1 fruit fly cellular context compared by ENCODE assay signal in genomic region chrX:3297444-3298300, dm6.
A peak's percentile ranks its signal among the peaks of the same experiment; 100 is the strongest.
TF ChIP-seq lines count a peak whose summit lies in the region.

No protein-coding gene starts in this region.

TF ChIP-seq in whole organism, embryonic, 481 proteins besides CTCF, POLR2A, EP300 and RAD21 (continued from another document and continues in another):
- TF ChIP-seq phol (tag; optimal IDR thresholded peaks at IDR 0.05; lab: Kevin White, UChicago): no peak
- TF ChIP-seq CG14965 (GFP tag; optimal IDR thresholded peaks at IDR 0.05; lab: Kevin White, UChicago; ENCODE audit: borderline replicate concordance): no peak
- no peak for TF ChIP-seq CG1647 (GFP tag; optimal IDR thresholded peaks at IDR 0.05; lab: Kevin White, UChicago)
- TF ChIP-seq HLH3B (GFP tag; IDR thresholded peaks at IDR 0.05; lab: Robert Waterston, UW): no peak
- peak in 1 of 2 experiments; percentile 8 for TF ChIP-seq Hr51 (GFP tag; optimal IDR thresholded peaks at IDR 0.05; lab: Kevin White, UChicago)
- no peak for TF ChIP-seq CG18476 (GFP tag; optimal IDR thresholded peaks at IDR 0.05; lab: Kevin White, UChicago)
- no peak for TF ChIP-seq en (GFP tag; optimal IDR thresholded peaks at IDR 0.05; lab: Kevin White, UChicago)
- TF ChIP-seq row (GFP tag; IDR thresholded peaks at IDR 0.05; lab: Robert Waterston, UW): peak; percentile 36
- TF ChIP-seq fru (optimal IDR thresholded peaks at IDR 0.05; lab: Kevin White, UChicago): no peak
- TF ChIP-seq ttk (GFP tag; IDR thresholded peaks at IDR 0.05; lab: Robert Waterston, UW): no peak
- no peak for TF ChIP-seq vvl (GFP tag; IDR thresholded peaks at IDR 0.05; lab: Robert Waterston, UW)
- TF ChIP-seq Ets65A (GFP tag; lab: Kevin White, UChicago): peak; percentile 64
- peak; percentile 37; the same call in 1 of the 2 replicates for TF ChIP-seq Ada2b (GFP tag; IDR thresholded peaks at IDR 0.05; lab: Robert Waterston, UW)
- peak; percentile 16 for TF ChIP-seq Blimp-1 (GFP tag; optimal IDR thresholded peaks at IDR 0.05; lab: Kevin White, UChicago)
- TF ChIP-seq hkb (optimal IDR thresholded peaks at IDR 0.05; lab: Kevin White, UChicago): no peak
- no peak for TF ChIP-seq hkb (GFP tag; IDR thresholded peaks at IDR 0.05; lab: Robert Waterston, UW)
- TF ChIP-seq CG4707 (GFP tag; optimal IDR thresholded peaks at IDR 0.05; lab: Kevin White, UChicago): no peak
- TF ChIP-seq CG18764 (GFP tag; optimal IDR thresholded peaks at IDR 0.05; lab: Kevin White, UChicago): no peak
- TF ChIP-seq PHDP (tag; optimal IDR thresholded peaks at IDR 0.05; lab: Kevin White, UChicago): no peak
- TF ChIP-seq ato (GFP tag; IDR thresholded peaks at IDR 0.05; lab: Robert Waterston, UW; ENCODE audit: partially characterized antibody): no peak
- peak; percentile 5 for TF ChIP-seq CG30403 (GFP tag; optimal IDR thresholded peaks at IDR 0.05; lab: Kevin White, UChicago)
- no peak for TF ChIP-seq CG7839 (tag; optimal IDR thresholded peaks at IDR 0.05; lab: Kevin White, UChicago)
- no peak for TF ChIP-seq Asciz (GFP tag; optimal IDR thresholded peaks at IDR 0.05; lab: Kevin White, UChicago)
- TF ChIP-seq CG12391 (tag; optimal IDR thresholded peaks at IDR 0.05; lab: Kevin White, UChicago): no peak
- no peak for TF ChIP-seq CG10209 (GFP tag; optimal IDR thresholded peaks at IDR 0.05; lab: Kevin White, UChicago)
- TF ChIP-seq MBD-R2 (GFP tag; IDR thresholded peaks at IDR 0.05; lab: Robert Waterston, UW): no peak
- peak; percentile 63 for TF ChIP-seq CG11696 (GFP tag; IDR thresholded peaks at IDR 0.05; lab: Robert Waterston, UW)
- no peak for TF ChIP-seq vfl (GFP tag; optimal IDR thresholded peaks at IDR 0.05; lab: Kevin White, UChicago)
- TF ChIP-seq CG4360 (GFP tag; IDR thresholded peaks at IDR 0.05; lab: Robert Waterston, UW): no peak
- TF ChIP-seq CG2875 (GFP tag; optimal IDR thresholded peaks at IDR 0.05; lab: Kevin White, UChicago): no peak
- no peak for TF ChIP-seq CG4730 (GFP tag; IDR thresholded peaks at IDR 0.05; lab: Robert Waterston, UW)
- TF ChIP-seq usp (GFP tag; optimal IDR thresholded peaks at IDR 0.05; lab: Kevin White, UChicago): no peak
- no peak for TF ChIP-seq CG16863 (GFP tag; optimal IDR thresholded peaks at IDR 0.05; lab: Kevin White, UChicago)
- no peak for TF ChIP-seq trh (GFP tag; optimal IDR thresholded peaks at IDR 0.05; lab: Kevin White, UChicago)
- peak in 1 of 2 experiments; percentile 27 for TF ChIP-seq dpn (GFP tag; optimal IDR thresholded peaks at IDR 0.05; lab: Kevin White, UChicago)
- TF ChIP-seq tio (GFP tag; optimal IDR thresholded peaks at IDR 0.05; lab: Kevin White, UChicago): peak; percentile 27
- TF ChIP-seq Six4 (GFP tag; optimal IDR thresholded peaks at IDR 0.05; lab: Kevin White, UChicago): no peak
- no peak for TF ChIP-seq Nf-YA (GFP tag; IDR thresholded peaks at IDR 0.05; lab: Robert Waterston, UW)
- no peak for TF ChIP-seq slp2 (GFP tag; optimal IDR thresholded peaks at IDR 0.05; lab: Kevin White, UChicago)
- no peak for TF ChIP-seq CG4282 (GFP tag; optimal IDR thresholded peaks at IDR 0.05; lab: Kevin White, UChicago)
- TF ChIP-seq CG16815 (GFP tag; optimal IDR thresholded peaks at IDR 0.05; lab: Kevin White, UChicago): no peak
- no peak for TF ChIP-seq Fer1 (GFP tag; optimal IDR thresholded peaks at IDR 0.05; lab: Kevin White, UChicago)
- TF ChIP-seq CoRest (tag; optimal IDR thresholded peaks at IDR 0.05; lab: Kevin White, UChicago): peak; percentile 7
- TF ChIP-seq hbn (GFP tag; IDR thresholded peaks at IDR 0.05; lab: Robert Waterston, UW; ENCODE audit: partially characterized antibody): no peak
- no peak for TF ChIP-seq Side (GFP tag; optimal IDR thresholded peaks at IDR 0.05; lab: Kevin White, UChicago)
- TF ChIP-seq HHEX (GFP tag; optimal IDR thresholded peaks at IDR 0.05; lab: Kevin White, UChicago): no peak
- peak; percentile 34 for TF ChIP-seq CG11504 (tag; optimal IDR thresholded peaks at IDR 0.05; lab: Kevin White, UChicago)
- TF ChIP-seq slou (GFP tag; optimal IDR thresholded peaks at IDR 0.05; lab: Kevin White, UChicago): no peak
- no peak for TF ChIP-seq CG11247 (GFP tag; IDR thresholded peaks at IDR 0.05; lab: Robert Waterston, UW)
- no peak for TF ChIP-seq ham (GFP tag; IDR thresholded peaks at IDR 0.05; lab: Robert Waterston, UW)
- TF ChIP-seq exex (tag; optimal IDR thresholded peaks at IDR 0.05; lab: Kevin White, UChicago): peak; percentile 80
- no peak for TF ChIP-seq ab (GFP tag; optimal IDR thresholded peaks at IDR 0.05; lab: Kevin White, UChicago)
- peak; percentile 14 to 35 for TF ChIP-seq Trl (optimal IDR thresholded peaks at IDR 0.05; lab: Kevin White, UChicago)
- no peak for TF ChIP-seq Trl (GFP tag; optimal IDR thresholded peaks at IDR 0.05; lab: Kevin White, UChicago)
- TF ChIP-seq HmgZ (tag; optimal IDR thresholded peaks at IDR 0.05; lab: Kevin White, UChicago): no peak
- TF ChIP-seq Doc3 (GFP tag; IDR thresholded peaks at IDR 0.05; lab: Robert Waterston, UW; ENCODE audit: partially characterized antibody): no peak
- no peak for TF ChIP-seq Dfd (GFP tag; optimal IDR thresholded peaks at IDR 0.05; lab: Kevin White, UChicago)
- TF ChIP-seq CG17829 (tag; optimal IDR thresholded peaks at IDR 0.05; lab: Kevin White, UChicago): no peak
- TF ChIP-seq grn (GFP tag; optimal IDR thresholded peaks at IDR 0.05; lab: Kevin White, UChicago): peak; percentile 54
- no peak for TF ChIP-seq CG12744 (GFP tag; optimal IDR thresholded peaks at IDR 0.05; lab: Kevin White, UChicago)
- no peak for TF ChIP-seq dm (GFP tag; optimal IDR thresholded peaks at IDR 0.05; lab: Kevin White, UChicago)
- no peak for TF ChIP-seq tap (tag; optimal IDR thresholded peaks at IDR 0.05; lab: Kevin White, UChicago)
- TF ChIP-seq pan (optimal IDR thresholded peaks at IDR 0.05; lab: Kevin White, UChicago): no peak
- TF ChIP-seq pan (GFP tag; optimal IDR thresholded peaks at IDR 0.05 in 1 of 2, IDR thresholded peaks at IDR 0.05 in 1 of 2): peak in 1 of 2 experiments; percentile 20
- TF ChIP-seq Hr78 (GFP tag; optimal IDR thresholded peaks at IDR 0.05; lab: Kevin White, UChicago): peak in 1 of 2 experiments; percentile 83
- no peak for TF ChIP-seq Max (GFP tag; optimal IDR thresholded peaks at IDR 0.05; lab: Kevin White, UChicago)
- TF ChIP-seq CG8290 (GFP tag; optimal IDR thresholded peaks at IDR 0.05; lab: Kevin White, UChicago): no peak
- TF ChIP-seq CG8290 (tag; optimal IDR thresholded peaks at IDR 0.05; lab: Kevin White, UChicago): no peak
- TF ChIP-seq inv (GFP tag; IDR thresholded peaks at IDR 0.05; lab: Robert Waterston, UW; ENCODE audit: partially characterized antibody): no peak
- no peak for TF ChIP-seq CG9876 (GFP tag; optimal IDR thresholded peaks at IDR 0.05; lab: Kevin White, UChicago)
- peak; percentile 4 for TF ChIP-seq Chrac-16 (GFP tag; optimal IDR thresholded peaks at IDR 0.05; lab: Kevin White, UChicago)
- no peak for TF ChIP-seq sd (tag; optimal IDR thresholded peaks at IDR 0.05; lab: Kevin White, UChicago)
- TF ChIP-seq odd (GFP tag; optimal IDR thresholded peaks at IDR 0.05; lab: Kevin White, UChicago): no peak
- no peak for TF ChIP-seq Atf3 (GFP tag; optimal IDR thresholded peaks at IDR 0.05; lab: Kevin White, UChicago)
- no peak for TF ChIP-seq CG1832 (GFP tag; optimal IDR thresholded peaks at IDR 0.05; lab: Kevin White, UChicago)
- no peak for TF ChIP-seq MESR4 (GFP tag; optimal IDR thresholded peaks at IDR 0.05; lab: Kevin White, UChicago)
- TF ChIP-seq D19A (tag; optimal IDR thresholded peaks at IDR 0.05; lab: Kevin White, UChicago): no peak
- TF ChIP-seq CG32767 (GFP tag; IDR thresholded peaks at IDR 0.05; lab: Robert Waterston, UW): no peak
- TF ChIP-seq pfk (GFP tag; optimal IDR thresholded peaks at IDR 0.05; lab: Kevin White, UChicago): no peak
- TF ChIP-seq nerfin-2 (GFP tag; IDR thresholded peaks at IDR 0.05; lab: Robert Waterston, UW; ENCODE audit: partially characterized antibody): no peak
- no peak for TF ChIP-seq CG6791 (GFP tag; IDR thresholded peaks at IDR 0.05; lab: Robert Waterston, UW; ENCODE audit: partially characterized antibody)
- TF ChIP-seq CG18262 (tag; optimal IDR thresholded peaks at IDR 0.05; lab: Kevin White, UChicago): no peak
- peak; percentile 45; the same call in 1 of the 3 replicates for TF ChIP-seq ci (GFP tag; IDR thresholded peaks at IDR 0.05; lab: Robert Waterston, UW)
- TF ChIP-seq da (GFP tag; optimal IDR thresholded peaks at IDR 0.05; lab: Kevin White, UChicago): no peak
- TF ChIP-seq dan (GFP tag; IDR thresholded peaks at IDR 0.05; lab: Robert Waterston, UW): no peak
- TF ChIP-seq CG13123 (GFP tag; optimal IDR thresholded peaks at IDR 0.05; lab: Kevin White, UChicago): no peak
- TF ChIP-seq fu2 (GFP tag; optimal IDR thresholded peaks at IDR 0.05; lab: Kevin White, UChicago): no peak
- TF ChIP-seq CG11456 (GFP tag; IDR thresholded peaks at IDR 0.05; lab: Robert Waterston, UW): no peak
- TF ChIP-seq NC2β (GFP tag; optimal IDR thresholded peaks at IDR 0.05; lab: Kevin White, UChicago): no peak
- no peak for TF ChIP-seq Mad (GFP tag; optimal IDR thresholded peaks at IDR 0.05; lab: Kevin White, UChicago)
- TF ChIP-seq Gug (GFP tag; IDR thresholded peaks at IDR 0.05; lab: Robert Waterston, UW): no peak
- TF ChIP-seq CG13894 (tag; optimal IDR thresholded peaks at IDR 0.05; lab: Kevin White, UChicago): peak; percentile 6
- no peak for TF ChIP-seq CG4404 (GFP tag; IDR thresholded peaks at IDR 0.05; lab: Robert Waterston, UW)
- TF ChIP-seq CG15696 (tag; optimal IDR thresholded peaks at IDR 0.05; lab: Kevin White, UChicago): no peak
- TF ChIP-seq gro (GFP tag; optimal IDR thresholded peaks at IDR 0.05; lab: Kevin White, UChicago): no peak
- TF ChIP-seq Pdp1 (GFP tag; optimal IDR thresholded peaks at IDR 0.05; lab: Kevin White, UChicago): no peak
- no peak for TF ChIP-seq tna (GFP tag; IDR thresholded peaks at IDR 0.05; lab: Robert Waterston, UW; ENCODE audit: partially characterized antibody)
- no peak for TF ChIP-seq tgo (GFP tag; IDR thresholded peaks at IDR 0.05; lab: Robert Waterston, UW)
- TF ChIP-seq CG7928 (GFP tag; optimal IDR thresholded peaks at IDR 0.05; lab: Kevin White, UChicago): no peak
- peak; percentile 11 for TF ChIP-seq lilli (GFP tag; optimal IDR thresholded peaks at IDR 0.05; lab: Kevin White, UChicago)
- TF ChIP-seq sim (GFP tag; IDR thresholded peaks at IDR 0.05; lab: Robert Waterston, UW): no peak
- TF ChIP-seq lola (GFP tag; optimal IDR thresholded peaks at IDR 0.05; lab: Kevin White, UChicago): no peak
- no peak for TF ChIP-seq CG15514 (GFP tag; optimal IDR thresholded peaks at IDR 0.05; lab: Kevin White, UChicago)
- no peak for TF ChIP-seq Hr39 (optimal IDR thresholded peaks at IDR 0.05; lab: Kevin White, UChicago)
- TF ChIP-seq CG9817 (tag; optimal IDR thresholded peaks at IDR 0.05; lab: Kevin White, UChicago): no peak
- no peak for TF ChIP-seq Usf (GFP tag; optimal IDR thresholded peaks at IDR 0.05; lab: Kevin White, UChicago)
- no peak for TF ChIP-seq toy (GFP tag; IDR thresholded peaks at IDR 0.05; lab: Robert Waterston, UW)
- no peak for TF ChIP-seq jumu (GFP tag; optimal IDR thresholded peaks at IDR 0.05; lab: Kevin White, UChicago)
- no peak for TF ChIP-seq Oli (tag; optimal IDR thresholded peaks at IDR 0.05; lab: Kevin White, UChicago)
- TF ChIP-seq CG6689 (GFP tag; IDR thresholded peaks at IDR 0.05; lab: Robert Waterston, UW): no peak
- TF ChIP-seq Rfx (GFP tag; IDR thresholded peaks at IDR 0.05; lab: Robert Waterston, UW): 0 out of 2 replicates have a peak, but pooled peaks have one; percentile 23
- no peak for TF ChIP-seq CG18011 (GFP tag; optimal IDR thresholded peaks at IDR 0.05; lab: Kevin White, UChicago)
- TF ChIP-seq crp (GFP tag; optimal IDR thresholded peaks at IDR 0.05; lab: Kevin White, UChicago): no peak
- TF ChIP-seq z (GFP tag; IDR thresholded peaks at IDR 0.05; lab: Robert Waterston, UW): no peak
- no peak for TF ChIP-seq CG1529 (GFP tag; optimal IDR thresholded peaks at IDR 0.05; lab: Kevin White, UChicago)
- no peak for TF ChIP-seq Bgb (GFP tag; IDR thresholded peaks at IDR 0.05; lab: Robert Waterston, UW; ENCODE audit: partially characterized antibody)
- peak; percentile 43 for TF ChIP-seq CG34376 (GFP tag; optimal IDR thresholded peaks at IDR 0.05; lab: Kevin White, UChicago)
- no peak for TF ChIP-seq CG15479 (GFP tag; optimal IDR thresholded peaks at IDR 0.05; lab: Kevin White, UChicago)
- no peak for TF ChIP-seq CG10366 (GFP tag; IDR thresholded peaks at IDR 0.05; lab: Robert Waterston, UW)
- no peak for TF ChIP-seq CG7372 (GFP tag; IDR thresholded peaks at IDR 0.05; lab: Robert Waterston, UW)
- peak; percentile 2 for TF ChIP-seq fd96Cb (tag; optimal IDR thresholded peaks at IDR 0.05; lab: Kevin White, UChicago)
- TF ChIP-seq Mes4 (GFP tag; optimal IDR thresholded peaks at IDR 0.05; lab: Kevin White, UChicago): no peak
- TF ChIP-seq prd (optimal IDR thresholded peaks at IDR 0.05; lab: Kevin White, UChicago): no peak
- TF ChIP-seq prd (GFP tag; IDR thresholded peaks at IDR 0.05; lab: Robert Waterston, UW): peak; percentile 39; the same call in 1 of the 3 replicates
- TF ChIP-seq CG2129 (GFP tag; IDR thresholded peaks at IDR 0.05; lab: Robert Waterston, UW; ENCODE audit: partially characterized antibody): no peak
- TF ChIP-seq Gsc (GFP tag; IDR thresholded peaks at IDR 0.05; lab: Robert Waterston, UW): no peak
- TF ChIP-seq HLHmδ (GFP tag; optimal IDR thresholded peaks at IDR 0.05; lab: Kevin White, UChicago): no peak
- TF ChIP-seq CG2120 (GFP tag; optimal IDR thresholded peaks at IDR 0.05; lab: Kevin White, UChicago): no peak
- no peak for TF ChIP-seq CG12299 (tag; optimal IDR thresholded peaks at IDR 0.05; lab: Kevin White, UChicago)
- TF ChIP-seq pros (GFP tag; optimal IDR thresholded peaks at IDR 0.05; lab: Kevin White, UChicago): no peak
- TF ChIP-seq gfzf (GFP tag; optimal IDR thresholded peaks at IDR 0.05; lab: Kevin White, UChicago): no peak
- TF ChIP-seq btn (GFP tag; optimal IDR thresholded peaks at IDR 0.05; lab: Kevin White, UChicago): no peak
- TF ChIP-seq tll (GFP tag; optimal IDR thresholded peaks at IDR 0.05; lab: Kevin White, UChicago): no peak
- TF ChIP-seq CG43689 (GFP tag; IDR thresholded peaks at IDR 0.05; lab: Robert Waterston, UW): no peak
- no peak for TF ChIP-seq onecut (GFP tag; IDR thresholded peaks at IDR 0.05; lab: Robert Waterston, UW)
- TF ChIP-seq zfh1 (GFP tag; IDR thresholded peaks at IDR 0.05; lab: Robert Waterston, UW): no peak
- TF ChIP-seq dati (GFP tag; IDR thresholded peaks at IDR 0.05; lab: Robert Waterston, UW): no peak
- no peak for TF ChIP-seq croc (GFP tag; conservative IDR thresholded peaks at IDR 0.05; lab: Robert Waterston, UW)
- TF ChIP-seq abd-A (tag; optimal IDR thresholded peaks at IDR 0.05; lab: Kevin White, UChicago): no peak
